Fruit fly (Drosophila melanogaster) ovary, adult (tissue): ENCODE data around the gene CG17321.

Experiments used
- CG17801 ChIP-seq: fragments of 200-800 bp; optimal IDR thresholded peaks from 2 replicates; lab custom pipeline; 2019; ENCODE audit warnings: missing biosample characterization, mild to moderate bottlenecking, missing genetic modification characterization, moderate library complexity; ENCODE audit not compliant: partially characterized antibody

The CG17321 gene

DNA sequence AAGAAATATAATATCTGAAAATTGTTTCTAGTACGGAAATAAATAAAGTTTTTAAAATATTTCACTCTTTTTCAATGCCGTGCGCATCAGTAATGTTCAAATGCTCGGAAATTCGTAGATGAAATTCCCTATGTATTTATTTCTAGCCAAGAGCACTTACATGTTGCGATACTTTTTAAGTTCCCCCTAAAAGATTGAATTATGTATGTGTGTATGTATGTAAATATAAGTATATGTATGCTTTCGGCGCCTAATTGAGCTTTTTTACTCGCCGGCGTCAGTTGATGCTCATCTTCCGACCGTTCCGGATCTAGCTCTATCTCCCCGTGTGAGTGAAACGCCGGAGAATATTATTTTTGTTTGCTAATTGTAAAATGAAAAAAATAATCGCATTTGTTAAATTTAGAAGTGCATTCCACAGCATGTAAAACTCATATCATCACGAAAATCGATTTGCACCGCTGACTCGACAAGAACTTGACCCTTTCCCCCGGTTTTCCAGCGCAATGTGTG is 18.4 kb upstream of the CG17321 start, which contains the start of gene Ugt36E1:
TSS of gene Ugt36E1 (plus strand) at position 275 of the 513 bp plus-strand sequence.
- TF ChIP-seq CG17801 (GFP tag; lab: Kevin White, UChicago) = no peak

DNA sequence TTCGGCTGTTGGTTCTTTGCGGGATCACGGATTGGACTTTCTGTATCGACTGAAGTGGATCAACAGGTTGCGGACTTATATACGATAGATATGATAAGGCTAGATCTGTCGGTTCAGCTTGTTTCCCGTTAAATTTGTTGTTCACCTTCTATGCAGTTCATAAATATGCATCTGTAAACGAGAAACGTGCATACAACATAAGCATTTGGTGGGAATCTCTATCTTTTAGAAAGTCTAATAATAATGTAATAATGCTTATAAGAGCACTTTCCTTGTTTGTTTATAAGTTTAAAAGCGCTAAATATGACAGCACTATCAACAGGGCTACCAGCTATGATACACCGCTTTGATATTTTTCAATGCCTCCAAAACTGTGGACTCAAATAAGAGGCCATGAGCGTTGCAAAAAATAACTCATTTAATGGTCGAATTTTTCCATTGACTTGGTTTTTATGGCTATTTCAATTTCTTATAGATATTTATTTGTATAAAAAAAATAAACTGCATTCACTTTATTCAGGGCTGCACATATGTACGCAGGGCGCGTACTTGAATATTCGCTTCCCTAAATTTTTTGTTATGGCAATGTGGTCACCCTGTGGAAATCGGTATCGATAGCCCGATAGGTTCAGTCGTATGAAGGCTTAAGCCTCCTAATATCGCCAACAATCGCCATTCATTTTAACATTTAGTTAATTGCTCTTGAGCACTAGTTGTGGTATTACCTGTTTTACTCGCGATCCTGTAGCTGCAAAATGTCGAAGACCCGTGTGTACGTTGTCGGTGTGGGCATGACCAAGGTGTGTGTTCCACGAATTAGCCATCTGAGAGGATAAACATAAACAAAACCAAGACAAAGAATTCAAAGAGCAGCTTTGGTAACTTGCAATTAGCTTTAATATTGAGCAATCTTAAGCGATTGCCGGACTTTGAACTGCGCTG is 14.1 kb upstream of the CG17321 start, which contains the start of the genes CG17597 and ScpX:
TSS of gene CG17597 (minus strand) at position 567 of the 942 bp plus-strand sequence.
TSS of gene ScpX (plus strand) at position 643 of the 942 bp plus-strand sequence.
- peak; percentile 34 for TF ChIP-seq CG17801 (GFP tag; lab: Kevin White, UChicago)

DNA sequence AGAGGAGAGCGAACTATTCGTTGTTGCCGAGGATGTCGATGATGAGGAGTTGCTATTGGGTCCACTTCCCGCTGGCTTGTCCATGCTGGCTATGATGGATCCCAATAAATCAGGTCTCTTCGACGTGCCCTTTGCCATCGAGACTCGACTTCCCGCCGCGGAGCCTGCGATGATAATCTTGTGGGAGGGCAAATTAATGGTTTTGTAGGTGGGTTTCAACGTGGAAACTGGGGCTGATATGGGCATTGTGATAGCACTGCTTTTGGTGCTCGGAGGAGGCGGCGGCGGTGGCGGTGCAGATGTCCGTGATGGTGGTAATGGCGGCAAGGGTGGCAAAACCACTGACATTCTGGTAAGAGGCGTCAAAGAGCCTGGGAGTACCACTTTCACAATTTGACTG is 10.5 kb upstream of the CG17321 start:
- no peak for TF ChIP-seq CG17801 (GFP tag; lab: Kevin White, UChicago)

DNA sequence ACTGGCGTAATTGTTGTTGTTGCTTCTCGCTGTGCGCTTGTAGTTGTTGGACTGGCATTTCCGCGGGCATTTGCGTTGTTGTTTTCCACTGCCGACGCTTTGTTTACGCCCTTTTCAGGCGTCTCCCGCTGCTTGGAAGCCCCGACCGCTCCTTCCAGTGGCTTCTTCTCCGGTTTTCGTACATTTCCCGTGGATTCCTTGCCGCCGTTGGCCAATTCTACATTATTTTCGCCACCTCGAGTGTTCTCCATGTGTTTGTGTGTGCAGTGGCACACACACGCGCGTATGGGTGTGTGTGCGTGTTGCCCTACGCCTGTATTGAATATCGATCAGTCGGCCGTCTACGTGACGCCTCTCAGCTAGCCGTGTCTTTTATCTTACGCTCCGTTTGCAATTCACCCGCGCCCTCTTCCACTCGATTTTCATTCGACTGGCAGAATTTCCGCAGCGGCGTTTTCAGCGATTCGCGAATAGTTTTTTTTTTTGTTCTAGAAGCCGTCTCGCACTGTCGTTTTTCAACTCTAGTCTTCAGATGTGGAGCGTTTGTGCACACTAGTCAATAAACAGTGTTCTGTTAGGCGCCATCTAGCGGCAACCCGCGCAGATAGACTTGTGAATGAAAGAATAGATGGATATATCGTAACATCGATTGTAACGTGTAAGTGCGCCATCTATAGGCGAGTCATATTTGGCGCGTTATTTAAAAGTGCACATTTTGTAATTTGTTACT is 5.7 kb upstream of the CG17321 start, which contains the start of gene CG10600:
TSS of gene CG10600 (minus strand) at position 537 of the 730 bp plus-strand sequence.
- TF ChIP-seq CG17801 (GFP tag; lab: Kevin White, UChicago) = peak; percentile 58

DNA sequence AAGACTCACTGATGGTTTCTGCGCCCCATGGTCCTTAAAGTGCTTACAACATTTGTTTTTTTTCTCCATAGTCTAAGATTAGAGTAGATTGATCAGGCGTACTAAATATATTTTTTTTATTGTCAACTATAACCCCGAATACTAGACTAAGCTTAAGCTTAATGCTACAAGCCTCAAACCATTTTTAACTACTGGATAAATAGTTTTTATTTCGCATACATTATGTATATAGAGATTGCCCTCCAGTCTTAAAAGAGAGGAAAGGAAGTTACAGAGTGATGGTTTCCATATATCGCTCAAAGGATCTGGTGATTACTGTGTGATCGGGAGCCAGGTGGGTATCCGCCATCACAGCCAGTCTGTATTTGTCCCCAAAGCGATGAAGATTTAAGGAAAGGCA is 3.8 kb upstream of the CG17321 start, which contains the start of gene CG31752:
TSS of gene CG31752 (minus strand) at position 101 of the 400 bp plus-strand sequence.
- no peak for TF ChIP-seq CG17801 (GFP tag; lab: Kevin White, UChicago)

DNA sequence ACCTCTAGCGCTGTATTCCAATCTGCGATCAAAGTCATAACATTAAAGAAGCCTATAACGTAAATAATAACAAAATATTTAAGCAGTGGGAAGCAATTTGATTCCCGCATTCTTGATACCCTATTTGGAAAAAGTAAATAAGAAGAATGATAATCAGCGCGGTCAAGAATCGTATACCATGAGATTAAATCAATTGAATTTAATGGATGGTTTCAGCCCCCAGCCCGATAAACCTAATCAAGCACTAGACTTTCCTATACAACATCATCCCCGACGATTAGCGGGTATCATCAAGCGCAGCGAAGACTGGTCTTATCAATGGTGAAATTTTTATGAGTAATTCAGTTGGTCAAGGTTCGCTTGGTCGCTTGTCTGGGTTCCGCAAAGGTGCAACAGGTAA is 1.4 kb upstream of the CG17321 start:
- no peak for TF ChIP-seq CG17801 (GFP tag; lab: Kevin White, UChicago)

DNA sequence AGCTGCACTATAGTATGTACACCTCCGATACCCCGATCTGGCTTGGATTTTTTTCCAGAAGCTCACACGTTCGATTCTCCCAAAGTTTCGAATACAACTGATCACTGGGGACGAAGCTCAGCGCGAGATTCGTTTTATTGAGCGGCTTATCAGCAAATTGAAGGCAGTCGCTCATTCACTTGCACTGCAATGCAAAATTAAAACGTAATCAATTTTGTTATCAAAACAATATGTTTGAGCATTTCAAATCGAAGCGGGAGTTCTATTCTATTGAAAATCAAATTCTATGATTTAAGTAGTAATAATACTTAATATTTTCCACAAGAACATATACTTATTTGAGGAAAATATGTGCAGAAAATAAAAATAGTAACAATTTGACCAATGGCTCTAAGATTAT is 505 bp upstream of the CG17321 start, which contains the start of gene CG33120:
TSS of gene CG33120 (minus strand) at position 101 of the 400 bp plus-strand sequence.
- TF ChIP-seq CG17801 (GFP tag; lab: Kevin White, UChicago) = no peak

DNA sequence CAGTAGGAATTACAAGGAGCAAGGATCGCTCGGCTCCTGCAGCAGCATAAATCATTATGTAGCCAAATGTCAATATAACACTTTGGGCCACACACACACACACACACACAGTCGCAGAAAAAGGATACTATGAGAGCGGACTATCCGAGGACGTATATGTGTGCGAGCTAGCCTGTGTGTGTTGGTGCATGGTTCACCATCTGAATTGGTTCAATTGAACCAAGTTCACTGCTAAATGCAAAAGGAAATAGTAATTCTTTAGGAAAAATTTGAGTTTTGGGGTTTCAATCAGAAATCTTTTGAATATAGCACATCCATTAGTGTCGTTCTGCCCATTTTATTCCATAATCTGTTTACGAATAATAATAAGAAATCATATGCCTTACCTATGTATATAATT is 1.2 kb downstream of the CG17321 start:
- no peak for TF ChIP-seq CG17801 (GFP tag; lab: Kevin White, UChicago)

DNA sequence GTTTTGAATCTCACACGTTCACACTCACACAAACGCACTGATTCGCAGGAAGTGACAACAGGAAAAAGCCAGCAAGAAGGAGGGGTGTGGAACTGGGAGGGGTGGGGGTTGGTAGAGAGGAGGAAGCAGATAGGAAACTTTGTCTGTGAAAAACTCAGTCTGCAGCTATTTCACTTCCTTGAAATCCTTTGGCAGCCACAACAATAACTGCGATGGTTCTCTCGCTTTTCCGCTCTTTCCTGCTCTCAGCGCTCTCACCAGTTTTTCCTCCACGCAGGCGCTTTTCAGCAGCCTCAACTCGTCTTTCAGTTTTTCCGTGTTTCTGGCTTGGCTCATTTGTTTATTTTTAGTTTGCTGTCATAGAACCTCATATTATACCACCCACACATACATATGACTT is 1.9 kb downstream of the CG17321 start:
- no peak for TF ChIP-seq CG17801 (GFP tag; lab: Kevin White, UChicago)

DNA sequence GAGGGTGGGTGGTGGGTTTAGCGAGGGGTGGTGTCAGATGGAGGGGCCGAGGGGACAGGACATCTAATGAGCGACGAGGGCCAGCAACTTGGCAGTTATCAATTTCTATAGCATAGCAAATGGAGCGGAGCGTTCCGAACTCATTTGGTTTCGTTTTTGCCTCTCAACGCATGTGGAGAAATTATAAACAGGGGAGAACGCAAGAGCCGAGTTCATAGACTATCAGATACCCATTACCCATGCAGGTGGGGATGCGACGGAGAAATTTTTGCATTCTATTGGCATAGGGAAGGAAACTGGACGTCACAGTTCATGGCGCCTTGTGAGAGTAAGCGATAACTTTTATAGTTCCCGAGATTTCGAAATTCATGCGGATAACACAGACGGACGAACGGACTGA is 7.3 kb downstream of the CG17321 start:
- TF ChIP-seq CG17801 (GFP tag; lab: Kevin White, UChicago) = no peak

DNA sequence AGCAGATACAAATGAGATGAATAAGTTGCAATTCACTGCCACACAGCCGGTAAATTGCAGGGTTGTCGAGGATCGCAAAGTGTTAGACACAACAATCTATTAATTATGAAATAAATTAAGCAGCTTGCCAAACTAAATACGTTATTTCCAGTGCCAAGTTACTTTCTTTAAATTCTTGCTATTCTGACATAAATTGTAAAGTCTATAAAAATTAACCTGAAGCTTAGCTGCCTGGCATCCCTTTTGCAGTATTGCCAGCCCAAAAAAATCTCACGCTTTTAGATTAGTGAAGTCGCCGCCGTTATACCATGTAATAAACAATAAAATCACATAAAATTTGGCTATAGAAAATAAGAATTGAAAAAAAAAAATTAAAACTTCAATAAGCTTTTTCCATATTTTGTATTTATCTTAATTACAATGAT is 12.7 kb downstream of the CG17321 start:
- TF ChIP-seq CG17801 (GFP tag; lab: Kevin White, UChicago) = peak; percentile 96

DNA sequence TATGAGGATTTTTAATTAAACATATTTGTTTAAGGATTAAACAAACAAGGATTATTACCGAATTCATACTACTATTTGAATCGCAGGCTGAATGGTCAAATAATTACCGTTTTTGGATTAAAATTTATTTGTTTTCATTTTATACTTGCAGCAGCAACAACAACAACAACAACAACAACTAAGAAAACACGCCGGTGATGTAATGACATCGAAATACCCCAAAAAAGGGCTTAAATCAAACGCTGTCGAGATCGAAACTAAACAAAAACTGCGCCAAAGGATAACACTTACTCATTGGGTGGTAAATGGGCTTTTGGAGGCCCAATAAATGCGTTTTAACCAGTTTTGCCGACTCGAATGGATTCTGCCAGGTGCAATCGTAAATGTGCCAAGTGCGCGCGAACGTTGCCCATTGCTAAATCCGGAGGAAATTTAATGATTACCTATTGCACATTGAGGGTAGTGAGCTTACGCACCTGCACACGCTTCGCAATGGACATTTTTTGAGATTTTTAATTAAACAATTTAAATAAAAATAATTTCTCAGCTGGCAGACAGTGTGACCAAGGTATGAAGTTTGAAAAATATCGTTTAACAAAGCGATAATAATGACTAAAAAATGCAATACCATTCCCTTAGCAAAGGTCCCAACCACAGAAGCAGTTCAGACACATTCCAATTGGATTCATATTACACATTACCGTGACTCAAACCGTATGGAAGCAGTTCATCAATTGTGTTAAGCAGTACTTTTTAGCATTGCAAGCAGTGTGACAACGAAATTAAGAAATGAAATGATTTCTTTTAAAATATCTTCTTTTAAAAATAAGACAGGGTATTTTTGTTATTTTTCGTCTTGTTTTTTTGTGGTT is 13.9 kb downstream of the CG17321 start, which contains the start of the genes CG10602 and mRpL13:
TSS of gene CG10602 (minus strand) at position 588 of the 872 bp plus-strand sequence.
TSS of gene mRpL13 (minus strand) at position 588 of the 872 bp plus-strand sequence.
- no peak for TF ChIP-seq CG17801 (GFP tag; lab: Kevin White, UChicago)

DNA sequence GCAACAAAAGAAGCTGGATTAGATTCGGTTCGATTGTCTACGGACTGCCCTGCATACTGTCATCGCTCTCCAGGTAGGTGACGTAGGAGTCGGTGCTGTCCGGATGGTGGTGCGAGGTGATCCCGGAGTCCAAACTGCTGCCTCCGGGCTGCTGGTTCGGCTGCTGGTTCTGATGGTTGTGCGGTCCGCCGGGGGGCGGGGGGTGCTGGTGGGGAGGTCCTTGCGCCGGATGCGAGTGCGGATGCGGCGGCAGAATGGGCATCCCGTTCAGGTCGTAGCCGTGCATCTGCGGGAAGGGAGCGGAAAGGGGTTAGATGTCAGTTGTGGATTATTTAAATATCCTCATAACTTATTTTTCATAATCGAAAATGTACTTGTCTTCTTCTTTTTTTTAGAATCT is 15.9 kb downstream of the CG17321 start:
- no peak for TF ChIP-seq CG17801 (GFP tag; lab: Kevin White, UChicago)

DNA sequence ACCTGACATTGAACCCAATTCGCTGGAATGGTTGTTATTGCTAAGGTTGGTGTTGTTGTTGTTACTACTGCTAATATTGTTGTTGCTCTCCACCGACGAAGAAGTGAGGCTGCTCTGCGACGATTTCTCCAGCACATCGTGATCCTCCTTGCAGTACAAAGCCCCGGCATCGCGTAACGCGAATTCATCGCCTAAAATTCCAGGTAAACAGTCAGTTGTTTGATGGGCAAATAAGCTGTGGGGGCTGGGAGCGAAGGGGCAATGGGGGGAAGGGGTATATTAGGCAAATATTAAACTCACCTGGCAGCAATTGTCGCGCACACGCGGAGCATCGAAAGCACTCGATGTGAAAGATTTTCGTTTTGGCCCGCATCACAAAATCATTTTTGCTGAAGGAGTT is 19.1 kb downstream of the CG17321 start:
- TF ChIP-seq CG17801 (GFP tag; lab: Kevin White, UChicago) = no peak
